Worm (Caenorhabditis elegans) whole organism, early embryonic: ENCODE data around the gene B0432.7.

Source experiments
- ama-1 ChIP-seq: fragments of 150-350 bp; optimal IDR thresholded peaks from 2 replicates; lab custom pipeline; 2014
- hmbx-1 ChIP-seq: sonication (generic microtip); optimal IDR thresholded peaks from 2 replicates; lab custom pipeline; 2016; ENCODE audit warnings: mild to moderate bottlenecking, missing genetic modification characterization, missing compliant biosample characterization
- hnd-1 ChIP-seq: sonication (generic microtip); optimal IDR thresholded peaks from 2 replicates; lab custom pipeline; 2016; ENCODE audit warnings: missing genetic modification characterization, missing compliant biosample characterization
- pes-1 ChIP-seq: fragments of 200-800 bp; sonication (Bioruptor generic); IDR thresholded peaks from 2 replicates; pipeline ENCODE4 v1.3.6; 2022; ENCODE audit warnings: missing genetic modification reagents, missing genetic modification characterization, missing compliant biosample characterization
- tbx-11 ChIP-seq: fragments of 200-800 bp; sonication (Bioruptor generic); IDR thresholded peaks from 2 replicates; pipeline ENCODE4 v1.3.6; 2022; ENCODE audit warnings: missing genetic modification characterization, missing compliant biosample characterization
- tra-4 ChIP-seq: sonication (generic microtip); optimal IDR thresholded peaks from 2 replicates; lab custom pipeline; 2017; ENCODE audit warnings: missing genetic modification characterization, missing compliant biosample characterization

DNA sequence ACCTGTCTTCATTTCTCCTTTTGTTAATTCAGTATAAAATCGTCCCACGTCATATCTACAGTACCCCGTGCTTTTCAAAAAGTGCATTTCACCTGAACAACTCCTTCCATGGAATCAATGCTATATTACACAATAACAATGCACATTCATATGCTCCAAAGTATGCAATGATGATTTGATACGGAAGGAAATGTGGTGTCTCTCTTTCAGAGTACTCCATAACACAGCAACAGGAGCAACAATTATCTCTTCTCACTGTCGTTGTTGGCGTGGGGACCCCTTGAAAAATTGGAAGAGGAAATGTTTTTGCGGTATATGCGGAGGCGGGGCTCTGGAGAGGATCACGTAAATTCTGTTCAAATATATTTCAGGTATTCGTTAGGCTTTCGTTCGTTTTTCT is 16.3 kb downstream of the B0432.7 start, which contains the start of gene cat-2:
- TF ChIP-seq hnd-1 (no peak), ama-1 (lab: Kevin White, UChicago) (no peak), tra-4 (tag; lab: Kevin White, UChicago) (no peak), hmbx-1 (no peak), pes-1 (no peak), tbx-11 (GFP tag; lab: Robert Waterston, UW) (no peak)
